Worm (Caenorhabditis elegans) whole organism, midembryonic: ENCODE data around the gene zmp-5.
A peak's percentile ranks its signal among the peaks of the same experiment; 100 is the strongest.

Experiments
- T22C8.4 ChIP-seq: fragments of 200-800 bp; sonication (Bioruptor generic); IDR thresholded peaks from 2 replicates; pipeline ENCODE4 v1.3.6; 2022; ENCODE audit warnings: missing genetic modification characterization, missing compliant biosample characterization
- cog-1 ChIP-seq: sonication (generic microtip); optimal IDR thresholded peaks from 2 replicates; lab custom pipeline; 2016; ENCODE audit warnings: missing genetic modification characterization, missing compliant biosample characterization
- flt-1 ChIP-seq: fragments of 200-800 bp; sonication (Bioruptor generic); IDR thresholded peaks from 2 replicates; pipeline ENCODE4 v1.3.6; 2022; ENCODE audit warnings: missing genetic modification characterization, missing compliant biosample characterization
- klf-2 ChIP-seq: fragments of 200-800 bp; sonication (Bioruptor generic); conservative IDR thresholded peaks from 2 replicates; pipeline ENCODE4 v1.3.6; 2022; ENCODE audit warnings: missing genetic modification reagents, missing genetic modification characterization, missing compliant biosample characterization
- med-1 ChIP-seq: sonication (generic microtip); optimal IDR thresholded peaks from 2 replicates; lab custom pipeline; 2017; ENCODE audit warnings: missing genetic modification characterization, mild to moderate bottlenecking, missing compliant biosample characterization, antibody characterized with exemption, missing genetic modification reagents; ENCODE audit not compliant: insufficient read depth
- ref-1 ChIP-seq: fragments of 200-800 bp; sonication (Bioruptor generic); conservative IDR thresholded peaks from 2 replicates; pipeline ENCODE4 v1.3.6; 2022; ENCODE audit warnings: missing genetic modification reagents, missing genetic modification characterization, missing compliant biosample characterization
- tab-1 ChIP-seq: fragments of 200-800 bp; sonication (Bioruptor generic); IDR thresholded peaks from 2 replicates; pipeline ENCODE4 v1.3.6; 2022; ENCODE audit warnings: missing genetic modification characterization, missing compliant biosample characterization
- ztf-23 ChIP-seq: fragments of 200-800 bp; sonication (Bioruptor generic); IDR thresholded peaks from 2 replicates; pipeline ENCODE4 v1.3.6; 2022; ENCODE audit warnings: missing genetic modification reagents, missing genetic modification characterization, missing compliant biosample characterization
- ztf-29 ChIP-seq: fragments of 200-800 bp; sonication (Bioruptor generic); IDR thresholded peaks from 2 replicates; pipeline ENCODE4 v1.3.6; 2022; ENCODE audit warnings: missing genetic modification reagents, missing genetic modification characterization, missing compliant biosample characterization

The zmp-5 gene

DNA sequence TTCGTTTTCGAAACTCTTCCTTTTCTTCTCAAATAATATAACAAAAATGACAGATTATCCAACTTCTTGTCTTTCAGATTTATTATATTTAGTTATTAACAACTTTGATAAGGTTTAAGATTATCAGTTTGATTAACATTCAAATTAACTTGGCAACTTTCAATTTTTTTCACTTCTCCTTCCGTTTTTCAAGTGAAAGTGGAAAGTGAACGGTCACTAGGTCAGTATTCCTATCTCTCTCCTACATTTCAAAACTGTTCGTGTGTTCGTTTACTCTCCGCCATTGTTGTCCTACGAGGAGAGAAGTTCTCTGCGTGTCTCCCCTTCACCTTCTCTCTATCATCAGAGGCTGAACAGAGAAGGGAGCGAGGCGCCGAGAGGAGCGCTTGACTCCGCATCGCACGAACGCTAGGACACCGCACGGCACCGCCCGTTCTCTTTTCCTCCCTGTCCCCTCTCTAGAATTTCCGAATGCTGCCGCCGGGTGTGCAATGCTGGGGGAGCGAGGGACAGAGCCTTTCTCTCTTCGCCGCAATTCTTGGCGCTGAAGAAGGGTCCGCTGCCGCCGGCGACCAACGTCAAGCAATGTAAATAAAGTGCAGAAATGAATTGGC is 9.6 kb downstream of the zmp-5 start:
- TF ChIP-seq ztf-23 (GFP tag; lab: Robert Waterston, UW) (no peak), T22C8.4 (GFP tag; lab: Robert Waterston, UW) (no peak), klf-2 (GFP tag; lab: Robert Waterston, UW) (0 out of 2 replicates have a peak, but pooled peaks have one; percentile 29)

DNA sequence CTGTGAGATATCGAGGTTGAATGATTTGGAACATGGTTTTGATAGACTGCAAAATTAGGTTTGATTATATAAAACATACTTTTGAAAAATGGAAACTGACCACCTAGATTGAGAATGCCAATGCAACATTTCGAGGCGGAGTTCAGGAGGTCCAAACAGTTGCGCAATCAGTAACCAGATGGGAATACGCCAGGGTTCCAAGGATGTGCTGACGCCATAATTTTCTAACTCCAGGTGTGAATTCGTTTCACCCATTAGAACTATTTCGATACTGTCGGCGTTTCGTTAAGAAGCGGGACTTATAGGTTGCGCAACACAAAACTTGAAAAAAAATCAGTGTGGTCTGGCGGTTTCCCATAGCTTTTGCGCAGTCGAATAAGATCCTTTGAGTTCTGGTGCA is 12.9 kb downstream of the zmp-5 start, which contains the start of gene C02B4.3:
Gene C02B4.3 (minus strand): TSS at position 34 of the 400 bp plus-strand sequence.
- no peak for TF ChIP-seq T22C8.4 (GFP tag; lab: Robert Waterston, UW)
- TF ChIP-seq klf-2 (GFP tag; lab: Robert Waterston, UW): no peak
- no peak for TF ChIP-seq ztf-29 (GFP tag; lab: Robert Waterston, UW)
- TF ChIP-seq flt-1 (GFP tag; lab: Robert Waterston, UW): no peak
- TF ChIP-seq ref-1 (GFP tag; lab: Robert Waterston, UW): no peak
- TF ChIP-seq cog-1 (tag; lab: Kevin White, UChicago): no peak
- TF ChIP-seq med-1 (GFP tag; lab: Kevin White, UChicago): no peak
- no peak for TF ChIP-seq ztf-23 (GFP tag; lab: Robert Waterston, UW)
- TF ChIP-seq tab-1 (GFP tag; lab: Robert Waterston, UW): no peak

DNA sequence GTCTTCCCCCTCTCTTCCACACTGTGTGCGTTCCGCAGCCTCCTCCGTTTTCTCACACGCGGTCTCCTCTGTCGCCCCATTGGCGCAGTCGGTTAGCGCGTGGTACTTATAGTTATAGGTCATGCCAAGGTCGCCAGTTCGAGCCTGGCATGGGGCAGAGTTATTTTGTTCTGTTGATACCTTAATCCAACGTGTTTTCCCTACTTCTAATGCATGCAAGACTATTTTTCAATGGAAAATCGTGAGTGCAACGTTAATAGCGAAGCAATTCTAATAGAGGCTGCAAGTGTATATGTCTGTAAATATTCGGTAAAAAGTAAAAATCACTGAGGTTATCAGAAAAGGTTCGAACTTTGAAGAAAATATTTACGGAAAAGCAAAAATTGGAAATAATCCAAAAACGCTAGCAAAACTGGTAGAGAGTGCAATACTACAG is 14.2 kb downstream of the zmp-5 start:
- TF ChIP-seq tab-1 (GFP tag; lab: Robert Waterston, UW) (peak; percentile 93), T22C8.4 (GFP tag; lab: Robert Waterston, UW) (peak; percentile 77), flt-1 (GFP tag; lab: Robert Waterston, UW) (peak; percentile 91), ztf-23 (GFP tag; lab: Robert Waterston, UW) (peak; percentile 85), cog-1 (tag; lab: Kevin White, UChicago) (peak; percentile 80), med-1 (GFP tag; lab: Kevin White, UChicago) (peak; percentile 40), ztf-29 (GFP tag; lab: Robert Waterston, UW) (peak; percentile 63; the same call in 1 of the 2 replicates), ref-1 (GFP tag; lab: Robert Waterston, UW) (peak; percentile 72), klf-2 (GFP tag; lab: Robert Waterston, UW) (peak; percentile 88)

DNA sequence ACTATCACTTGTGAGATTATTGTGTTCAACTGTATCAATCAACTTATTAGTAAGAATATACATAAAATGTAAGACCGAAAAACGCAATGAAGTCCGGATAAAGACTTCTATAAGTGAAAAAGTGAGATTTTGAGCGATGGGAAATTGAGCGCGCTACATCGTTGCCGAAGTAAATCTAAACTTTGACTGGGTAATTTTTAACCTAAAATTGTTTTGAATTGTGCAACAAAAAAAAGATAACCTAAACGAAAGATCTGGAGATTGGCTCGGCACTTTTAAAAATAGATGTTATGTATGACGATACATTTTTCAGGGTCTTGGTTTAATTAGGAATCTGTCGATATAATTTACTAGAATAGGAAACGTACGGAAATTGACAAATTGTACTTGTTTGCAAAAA is 16.2 kb downstream of the zmp-5 start:
- no peak for TF ChIP-seq ref-1 (GFP tag; lab: Robert Waterston, UW)
- TF ChIP-seq klf-2 (GFP tag; lab: Robert Waterston, UW): no peak
- TF ChIP-seq med-1 (GFP tag; lab: Kevin White, UChicago): no peak
- TF ChIP-seq cog-1 (tag; lab: Kevin White, UChicago): no peak
- no peak for TF ChIP-seq tab-1 (GFP tag; lab: Robert Waterston, UW)
- TF ChIP-seq ztf-29 (GFP tag; lab: Robert Waterston, UW): no peak
- TF ChIP-seq ztf-23 (GFP tag; lab: Robert Waterston, UW): no peak
- no peak for TF ChIP-seq flt-1 (GFP tag; lab: Robert Waterston, UW)
- TF ChIP-seq T22C8.4 (GFP tag; lab: Robert Waterston, UW): no peak

DNA sequence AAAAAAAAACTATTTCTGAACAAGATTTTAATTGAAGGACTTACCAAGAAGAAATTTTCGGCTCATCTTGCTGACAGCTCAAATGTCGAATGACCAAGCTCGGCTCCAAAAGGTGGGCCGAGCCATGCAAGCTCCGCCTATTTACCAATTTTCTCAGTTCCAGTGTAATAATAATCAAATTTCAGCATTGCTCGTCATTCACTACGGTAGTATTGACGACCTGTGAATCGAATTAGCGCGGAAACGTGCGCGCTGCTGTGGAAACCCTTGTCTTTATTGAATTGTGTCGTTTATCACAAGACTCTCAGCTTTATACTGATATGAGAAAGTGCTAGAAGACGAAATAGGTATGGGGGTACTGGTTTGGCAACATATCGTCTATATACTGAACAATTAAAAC is 16.6 kb downstream of the zmp-5 start, which contains the start of gene nlp-76:
Gene nlp-76 (minus strand): TSS at position 367 of the 400 bp plus-strand sequence.
- TF ChIP-seq med-1 (GFP tag; lab: Kevin White, UChicago) (no peak), klf-2 (GFP tag; lab: Robert Waterston, UW) (no peak), ztf-23 (GFP tag; lab: Robert Waterston, UW) (no peak), T22C8.4 (GFP tag; lab: Robert Waterston, UW) (no peak), ztf-29 (GFP tag; lab: Robert Waterston, UW) (no peak), flt-1 (GFP tag; lab: Robert Waterston, UW) (no peak), cog-1 (tag; lab: Kevin White, UChicago) (no peak), ref-1 (GFP tag; lab: Robert Waterston, UW) (no peak), tab-1 (GFP tag; lab: Robert Waterston, UW) (no peak)

DNA sequence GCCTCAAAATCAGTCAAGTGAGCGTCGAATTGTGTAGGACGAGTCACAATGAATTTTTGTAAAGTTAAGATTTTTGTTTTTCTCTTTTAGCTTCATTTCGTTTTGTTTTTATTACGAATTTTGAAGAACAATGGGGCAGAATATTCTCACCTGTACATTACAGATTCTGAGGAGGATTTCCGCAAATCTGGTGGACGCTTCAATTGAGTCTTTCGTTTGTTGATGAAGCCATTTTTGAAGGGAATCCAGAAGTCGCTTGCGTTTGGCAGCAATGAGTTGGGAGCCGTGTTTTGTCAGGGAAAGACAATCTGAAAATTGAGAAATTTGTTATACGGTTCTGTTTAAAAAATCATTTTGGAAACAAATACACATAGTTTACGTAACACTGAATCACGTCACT is 17.5 kb downstream of the zmp-5 start:
- TF ChIP-seq med-1 (GFP tag; lab: Kevin White, UChicago): no peak
- no peak for TF ChIP-seq T22C8.4 (GFP tag; lab: Robert Waterston, UW)
- no peak for TF ChIP-seq ztf-23 (GFP tag; lab: Robert Waterston, UW)
- TF ChIP-seq tab-1 (GFP tag; lab: Robert Waterston, UW): no peak
- TF ChIP-seq flt-1 (GFP tag; lab: Robert Waterston, UW): no peak
- no peak for TF ChIP-seq ztf-29 (GFP tag; lab: Robert Waterston, UW)
- no peak for TF ChIP-seq klf-2 (GFP tag; lab: Robert Waterston, UW)
- no peak for TF ChIP-seq ref-1 (GFP tag; lab: Robert Waterston, UW)
- no peak for TF ChIP-seq cog-1 (tag; lab: Kevin White, UChicago)

DNA sequence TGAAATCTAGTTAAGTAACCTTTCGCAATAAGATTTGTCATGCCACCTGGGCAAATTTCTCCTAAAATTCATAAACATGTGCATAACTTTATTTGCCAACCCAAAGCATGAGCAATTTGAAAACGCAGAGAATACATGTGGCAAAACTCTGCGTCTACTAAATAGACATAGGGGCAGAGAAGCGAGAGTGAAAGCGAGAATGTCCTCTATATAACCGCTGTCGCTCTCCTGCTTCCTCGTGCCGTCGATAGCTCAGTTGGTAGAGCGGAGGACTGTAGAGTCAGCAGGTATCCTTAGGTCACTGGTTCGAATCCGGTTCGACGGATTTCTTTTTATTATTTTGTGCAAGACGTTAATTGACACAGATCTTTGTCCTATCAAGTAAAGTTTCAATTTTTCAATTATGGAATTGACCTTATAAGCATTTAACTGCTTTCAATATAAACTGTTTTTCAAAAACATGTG is 18.1 kb downstream of the zmp-5 start:
- TF ChIP-seq klf-2 (GFP tag; lab: Robert Waterston, UW): peak; percentile 97
- TF ChIP-seq flt-1 (GFP tag; lab: Robert Waterston, UW): peak; percentile 98
- peak; percentile 97 for TF ChIP-seq ztf-23 (GFP tag; lab: Robert Waterston, UW)
- TF ChIP-seq med-1 (GFP tag; lab: Kevin White, UChicago): peak; percentile 88
- TF ChIP-seq T22C8.4 (GFP tag; lab: Robert Waterston, UW): peak; percentile 96
- TF ChIP-seq ref-1 (GFP tag; lab: Robert Waterston, UW): peak; percentile 98
- peak; percentile 88 for TF ChIP-seq cog-1 (tag; lab: Kevin White, UChicago)
- peak; percentile 95 for TF ChIP-seq ztf-29 (GFP tag; lab: Robert Waterston, UW)
- peak; percentile 99 for TF ChIP-seq tab-1 (GFP tag; lab: Robert Waterston, UW)

DNA sequence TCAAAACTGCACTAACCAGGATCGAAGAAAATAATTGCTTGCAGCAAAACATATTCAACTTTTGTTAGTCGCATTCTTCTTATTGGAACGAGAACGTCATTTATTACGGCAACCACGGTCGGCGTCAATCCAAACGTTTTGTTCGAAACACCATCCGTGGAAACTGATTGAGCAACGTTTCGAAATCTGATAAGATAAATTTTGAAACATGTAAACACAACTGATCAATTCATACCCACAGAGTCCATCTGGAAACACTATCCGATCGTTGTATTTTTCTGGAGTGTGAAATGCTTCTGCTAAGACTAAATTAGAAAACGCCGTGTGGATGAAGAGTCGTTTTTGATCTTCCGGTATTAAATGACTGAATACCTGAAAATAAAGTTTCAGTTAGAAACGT is 18.9 kb downstream of the zmp-5 start:
- TF ChIP-seq T22C8.4 (GFP tag; lab: Robert Waterston, UW): no peak
- no peak for TF ChIP-seq klf-2 (GFP tag; lab: Robert Waterston, UW)
- no peak for TF ChIP-seq cog-1 (tag; lab: Kevin White, UChicago)
- TF ChIP-seq tab-1 (GFP tag; lab: Robert Waterston, UW): no peak
- TF ChIP-seq ztf-29 (GFP tag; lab: Robert Waterston, UW): no peak
- TF ChIP-seq ref-1 (GFP tag; lab: Robert Waterston, UW): no peak
- TF ChIP-seq flt-1 (GFP tag; lab: Robert Waterston, UW): no peak
